Fruit fly (Drosophila melanogaster) whole organism, embryonic: ENCODE results near the gene CG11131.

Experiments
- CG12391 ChIP-seq: fragments of 200-800 bp; sonication (Bioruptor generic); optimal IDR thresholded peaks from 3 replicates; lab custom pipeline; 2018; ENCODE audit warnings: missing biosample characterization, mild to moderate bottlenecking, missing genetic modification characterization, moderate library complexity
- CG30020 ChIP-seq: fragments of 200-800 bp; optimal IDR thresholded peaks from 2 replicates; lab custom pipeline; 2019; ENCODE audit warnings: missing biosample characterization, mild to moderate bottlenecking, missing genetic modification characterization, moderate library complexity
- CG4820 ChIP-seq: fragments of 200-800 bp; sonication (Bioruptor generic); optimal IDR thresholded peaks from 3 replicates; lab custom pipeline; 2016; ENCODE audit warnings: missing biosample characterization, missing genetic modification characterization
- Usf ChIP-seq: fragments of 200-800 bp; sonication (Bioruptor generic); optimal IDR thresholded peaks from 2 replicates; lab custom pipeline; 2017; ENCODE audit warnings: missing genotype, missing biosample characterization, missing genetic modification characterization
- abd-A ChIP-seq: fragments of 200-800 bp; sonication (Bioruptor generic); optimal IDR thresholded peaks from 3 replicates; lab custom pipeline; 2019; ENCODE audit warnings: missing biosample characterization, mild to moderate bottlenecking, missing genetic modification characterization, moderate library complexity
- ftz-f1 ChIP-seq: fragments of 200-800 bp; sonication (Bioruptor generic); optimal IDR thresholded peaks from 2 replicates; lab custom pipeline; 2016; ENCODE audit warnings: missing biosample characterization, missing genetic modification characterization
- ind ChIP-seq: fragments of 200-800 bp; sonication (Bioruptor generic); optimal IDR thresholded peaks from 3 replicates; lab custom pipeline; 2016; ENCODE audit warnings: missing biosample characterization, missing genetic modification characterization
- lab ChIP-seq: fragments of 200-800 bp; sonication (Bioruptor generic); optimal IDR thresholded peaks from 3 replicates; lab custom pipeline; 2017; ENCODE audit warnings: missing biosample characterization, missing genetic modification characterization, mild to moderate bottlenecking, moderate library complexity, missing genetic modification reagents
- lola ChIP-seq, 3 experiments: fragments of >200 bp in 2 of 3; fragments of 200-800 bp in 1 of 3; sonication (Bioruptor generic) in 1 of 3; optimal IDR thresholded peaks; 2 replicates each; lab custom pipeline; 2017 to 2019; ENCODE audit warnings: missing biosample characterization in 3 of 3, missing genetic modification characterization in 3 of 3, mild to moderate bottlenecking in 1 of 3, moderate library complexity in 1 of 3
- psq ChIP-seq: fragments of 200-800 bp; sonication (Bioruptor generic); optimal IDR thresholded peaks from 2 replicates; lab custom pipeline; 2017; ENCODE audit warnings: missing biosample characterization, missing genetic modification characterization
- ranshi ChIP-seq: fragments of 200-800 bp; sonication (Bioruptor generic); IDR thresholded peaks from 2 replicates; pipeline ENCODE4 v1.3.6; 2022; ENCODE audit warnings: missing biosample characterization, missing genetic modification characterization
- ssp ChIP-seq: fragments of 200-800 bp; sonication (Bioruptor generic); IDR thresholded peaks from 2 replicates; pipeline ENCODE4 v1.3.6; 2022; ENCODE audit warnings: missing biosample characterization, missing genetic modification characterization

- TF ChIP-seq ind (GFP tag; lab: Kevin White, UChicago) (no peak), ftz-f1 (GFP tag; lab: Kevin White, UChicago) (no peak), lola (GFP tag; optimal IDR thresholded peaks at IDR 0.05; lab: Kevin White, UChicago) (no peak), ranshi (GFP tag; lab: Robert Waterston, UW) (no peak), ssp (GFP tag; lab: Robert Waterston, UW) (no peak), CG12391 (tag; lab: Kevin White, UChicago) (no peak), CG30020 (no peak), Usf (GFP tag; lab: Kevin White, UChicago) (no peak), lab (no peak), CG4820 (GFP tag; lab: Kevin White, UChicago) (no peak), abd-A (no peak), psq (GFP tag; lab: Kevin White, UChicago) (no peak)
Measured at dm6 chr3L:22898444-22898843, at the start of gene CG11131.
